Worm (Caenorhabditis elegans) whole organism, L3 larva: Measurements from ENCODE around the gene del-8.

Experiments used
- R02D3.7 ChIP-seq: fragments of 150-350 bp; optimal IDR thresholded peaks from 2 replicates; lab custom pipeline; 2014; ENCODE audit warnings: missing biosample characterization, missing genetic modification characterization
- ZK546.5 ChIP-seq: sonication (generic microtip); optimal IDR thresholded peaks from 2 replicates; lab custom pipeline; 2017; ENCODE audit warnings: missing biosample characterization, missing genetic modification characterization
- aly-2 ChIP-seq: fragments of 150-350 bp; optimal IDR thresholded peaks from 2 replicates; lab custom pipeline; 2014; ENCODE audit warnings: missing biosample characterization, missing genetic modification characterization
- ama-1 ChIP-seq: fragments of 150-350 bp; optimal IDR thresholded peaks from 2 replicates; lab custom pipeline; 2018
- ceh-16 ChIP-seq: sonication (generic microtip); optimal IDR thresholded peaks from 2 replicates; lab custom pipeline; 2017; ENCODE audit warnings: missing biosample characterization, missing genetic modification characterization
- ceh-28 ChIP-seq: fragments of 150-350 bp; optimal IDR thresholded peaks from 2 replicates; lab custom pipeline; 2014; ENCODE audit warnings: missing biosample characterization, missing genetic modification reagents, missing genetic modification characterization
- ceh-82 ChIP-seq: fragments of 150-350 bp; optimal IDR thresholded peaks from 2 replicates; lab custom pipeline; 2014; ENCODE audit warnings: missing biosample characterization, missing genetic modification characterization
- ceh-9 ChIP-seq: sonication (generic microtip); optimal IDR thresholded peaks from 2 replicates; lab custom pipeline; 2018; ENCODE audit warnings: missing biosample characterization, missing genetic modification characterization
- daf-12 ChIP-seq: fragments of 150-350 bp; optimal IDR thresholded peaks from 2 replicates; lab custom pipeline; 2014; ENCODE audit warnings: missing biosample characterization, missing genetic modification reagents, missing genetic modification characterization
- egl-27 ChIP-seq: sonication (generic microtip); optimal IDR thresholded peaks from 4 replicates; lab custom pipeline; 2017; ENCODE audit warnings: missing biosample characterization, missing genetic modification reagents, missing genetic modification characterization
- egl-5 ChIP-seq: fragments of 150-350 bp; optimal IDR thresholded peaks from 2 replicates; lab custom pipeline; 2017; ENCODE audit warnings: missing biosample characterization, missing genetic modification reagents, missing genetic modification characterization, inconsistent platforms
- elt-1 ChIP-seq: fragments of 150-350 bp; optimal IDR thresholded peaks from 2 replicates; lab custom pipeline; 2014; ENCODE audit warnings: missing biosample characterization, missing genetic modification characterization
- elt-2 ChIP-seq: sonication (generic microtip); optimal IDR thresholded peaks from 2 replicates; lab custom pipeline; 2016; ENCODE audit warnings: missing genetic modification reagents, mild to moderate bottlenecking, missing genetic modification characterization, missing compliant biosample characterization
- elt-3 ChIP-seq, 3 experiments: fragments of 150-350 bp in 1 of 3; sonication (generic microtip) in 2 of 3; optimal IDR thresholded peaks; 2 replicates in 2 of 3; 4 replicates in 1 of 3; lab custom pipeline; 2014 to 2017; ENCODE audit warnings: missing biosample characterization in 3 of 3, missing genetic modification characterization in 3 of 3
- eor-1 ChIP-seq, 2 experiments: fragments of 150-350 bp; optimal IDR thresholded peaks; 2 replicates each; lab custom pipeline; 2014 to 2018; ENCODE audit warnings: missing biosample characterization in 2 of 2, missing genetic modification characterization in 2 of 2
- fkh-10 ChIP-seq: sonication (generic microtip); optimal IDR thresholded peaks from 2 replicates; lab custom pipeline; 2017; ENCODE audit warnings: missing biosample characterization, missing genetic modification reagents, missing genetic modification characterization
- fkh-2 ChIP-seq: fragments of 150-350 bp; optimal IDR thresholded peaks from 2 replicates; lab custom pipeline; 2014; ENCODE audit warnings: missing biosample characterization, missing genetic modification reagents, missing genetic modification characterization
- fos-1 ChIP-seq: fragments of 150-350 bp; optimal IDR thresholded peaks from 2 replicates; lab custom pipeline; 2014; ENCODE audit warnings: missing biosample characterization, missing genetic modification characterization
- hmg-11 ChIP-seq: sonication (generic microtip); optimal IDR thresholded peaks from 2 replicates; lab custom pipeline; 2016; ENCODE audit warnings: missing genetic modification characterization, missing compliant biosample characterization
- jun-1 ChIP-seq: fragments of 150-350 bp; optimal IDR thresholded peaks from 2 replicates; lab custom pipeline; 2014; ENCODE audit warnings: missing biosample characterization, missing genetic modification reagents, missing genetic modification characterization
- lin-15B ChIP-seq: fragments of 150-350 bp; optimal IDR thresholded peaks from 2 replicates; lab custom pipeline; 2014; ENCODE audit warnings: missing biosample characterization, missing genetic modification characterization
- lin-39 ChIP-seq: fragments of 150-350 bp; optimal IDR thresholded peaks from 2 replicates; lab custom pipeline; 2018; ENCODE audit warnings: missing biosample characterization, missing genetic modification reagents, missing genetic modification characterization
- lsy-12 ChIP-seq: sonication (generic microtip); optimal IDR thresholded peaks from 2 replicates; lab custom pipeline; 2016; ENCODE audit warnings: mild to moderate bottlenecking, missing genetic modification characterization, missing compliant biosample characterization
- mdl-1 ChIP-seq: fragments of 150-350 bp; optimal IDR thresholded peaks from 2 replicates; lab custom pipeline; 2014; ENCODE audit warnings: missing biosample characterization, missing genetic modification characterization
- mml-1 ChIP-seq: fragments of 150-350 bp; sonication (generic microtip); optimal IDR thresholded peaks from 3 replicates; lab custom pipeline; 2014; ENCODE audit warnings: missing biosample characterization, missing genetic modification characterization
- nfya-1 ChIP-seq: sonication (generic microtip); optimal IDR thresholded peaks from 2 replicates; lab custom pipeline; 2017; ENCODE audit warnings: missing genetic modification characterization, mild to moderate bottlenecking, missing compliant biosample characterization, antibody characterized with exemption, moderate library complexity; ENCODE audit not compliant: insufficient read depth
- nhr-11 ChIP-seq: fragments of 150-350 bp; optimal IDR thresholded peaks from 2 replicates; lab custom pipeline; 2014; ENCODE audit warnings: missing biosample characterization, missing genetic modification characterization
- nhr-12 ChIP-seq: fragments of 150-350 bp; optimal IDR thresholded peaks from 2 replicates; lab custom pipeline; 2014; ENCODE audit warnings: missing biosample characterization, missing genetic modification characterization
- nhr-23 ChIP-seq: fragments of 150-350 bp; optimal IDR thresholded peaks from 2 replicates; lab custom pipeline; 2014; ENCODE audit warnings: missing biosample characterization, missing genetic modification reagents, missing genetic modification characterization
- nhr-237 ChIP-seq: fragments of 150-350 bp; optimal IDR thresholded peaks from 2 replicates; lab custom pipeline; 2014; ENCODE audit warnings: missing biosample characterization, missing genetic modification characterization
- nhr-25 ChIP-seq: sonication (generic microtip); optimal IDR thresholded peaks from 2 replicates; lab custom pipeline; 2017; ENCODE audit warnings: missing biosample characterization, missing genetic modification characterization
- nhr-28 ChIP-seq: fragments of 150-350 bp; optimal IDR thresholded peaks from 2 replicates; lab custom pipeline; 2014; ENCODE audit warnings: missing biosample characterization, missing genetic modification characterization
- nhr-43 ChIP-seq: sonication (generic microtip); optimal IDR thresholded peaks from 2 replicates; lab custom pipeline; 2016; ENCODE audit warnings: mild to moderate bottlenecking, missing genetic modification characterization, missing compliant biosample characterization; ENCODE audit not compliant: poor library complexity, severe bottlenecking
- nhr-67 ChIP-seq: fragments of 150-350 bp; optimal IDR thresholded peaks from 2 replicates; lab custom pipeline; 2014; ENCODE audit warnings: missing biosample characterization, missing genetic modification characterization
- nhr-76 ChIP-seq: fragments of 150-350 bp; sonication (generic microtip); optimal IDR thresholded peaks from 5 replicates; lab custom pipeline; 2014; ENCODE audit warnings: missing biosample characterization, missing genetic modification characterization
- nhr-77 ChIP-seq: fragments of 150-350 bp; optimal IDR thresholded peaks from 2 replicates; lab custom pipeline; 2014; ENCODE audit warnings: missing biosample characterization, missing genetic modification characterization
- pha-4 ChIP-seq: fragments of 150-350 bp; optimal IDR thresholded peaks from 2 replicates; lab custom pipeline; 2014; ENCODE audit warnings: missing biosample characterization, missing genetic modification reagents, missing genetic modification characterization
- pqm-1 ChIP-seq: fragments of 150-350 bp; optimal IDR thresholded peaks from 2 replicates; lab custom pipeline; 2017; ENCODE audit warnings: missing biosample characterization, missing genetic modification characterization, inconsistent platforms
- sea-2 ChIP-seq: fragments of 150-350 bp; sonication (generic microtip); optimal IDR thresholded peaks from 4 replicates; lab custom pipeline; 2014; ENCODE audit warnings: missing biosample characterization, missing genetic modification reagents, missing genetic modification characterization
- skn-1 ChIP-seq: fragments of 150-350 bp; optimal IDR thresholded peaks from 2 replicates; lab custom pipeline; 2014; ENCODE audit warnings: missing biosample characterization, missing genetic modification characterization
- snpc-4 ChIP-seq: fragments of 150-350 bp; optimal IDR thresholded peaks from 2 replicates; lab custom pipeline; 2014; ENCODE audit warnings: missing biosample characterization, missing genetic modification characterization
- tbx-2 ChIP-seq: sonication (generic microtip); optimal IDR thresholded peaks from 2 replicates; lab custom pipeline; 2016; ENCODE audit warnings: mild to moderate bottlenecking, missing genetic modification characterization, missing compliant biosample characterization
- unc-39 ChIP-seq: sonication (generic microtip); optimal IDR thresholded peaks from 4 replicates; lab custom pipeline; 2017; ENCODE audit warnings: missing biosample characterization, missing genetic modification characterization
- unc-62 ChIP-seq: fragments of 150-350 bp; sonication (generic microtip); optimal IDR thresholded peaks from 4 replicates; lab custom pipeline; 2014; ENCODE audit warnings: missing biosample characterization, missing genetic modification reagents, missing genetic modification characterization
- zag-1 ChIP-seq: fragments of 150-350 bp; optimal IDR thresholded peaks from 2 replicates; lab custom pipeline; 2014; ENCODE audit warnings: missing biosample characterization, missing genetic modification characterization
- ztf-11 ChIP-seq: fragments of 150-350 bp; optimal IDR thresholded peaks from 2 replicates; lab custom pipeline; 2014; ENCODE audit warnings: missing biosample characterization, missing genetic modification characterization
- ztf-4 ChIP-seq: fragments of 150-350 bp; optimal IDR thresholded peaks from 2 replicates; lab custom pipeline; 2014; ENCODE audit warnings: missing biosample characterization, missing genetic modification characterization

The del-8 gene

ce11 chrX:9547264-9547751 is 41.9 kb upstream of the del-8 start (continued):
- peak; percentile 82 for TF ChIP-seq nhr-43 (tag; lab: Kevin White, UChicago)
- no peak for TF ChIP-seq nhr-237 (tag; lab: Kevin White, UChicago)
- no peak for TF ChIP-seq tbx-2
- no peak for TF ChIP-seq nhr-12 (tag; lab: Kevin White, UChicago)
- TF ChIP-seq unc-62 (GFP tag; lab: Kevin White, UChicago): peak; percentile 97

- TF ChIP-seq pha-4 (tag; lab: Kevin White, UChicago) (peak; percentile 71), mml-1 (no peak), skn-1 (tag; lab: Kevin White, UChicago) (no peak), nhr-23 (tag; lab: Kevin White, UChicago) (peak; percentile 24), lin-39 (tag; lab: Kevin White, UChicago) (no peak), nhr-25 (tag; lab: Kevin White, UChicago) (peak; percentile 84), jun-1 (tag; lab: Kevin White, UChicago) (no peak)
- TF ChIP-seq, all 47 proteins: peak for 3
Measured at ce11 chrX:9548011-9548795, 41.0 kb upstream of the del-8 start.

DNA sequence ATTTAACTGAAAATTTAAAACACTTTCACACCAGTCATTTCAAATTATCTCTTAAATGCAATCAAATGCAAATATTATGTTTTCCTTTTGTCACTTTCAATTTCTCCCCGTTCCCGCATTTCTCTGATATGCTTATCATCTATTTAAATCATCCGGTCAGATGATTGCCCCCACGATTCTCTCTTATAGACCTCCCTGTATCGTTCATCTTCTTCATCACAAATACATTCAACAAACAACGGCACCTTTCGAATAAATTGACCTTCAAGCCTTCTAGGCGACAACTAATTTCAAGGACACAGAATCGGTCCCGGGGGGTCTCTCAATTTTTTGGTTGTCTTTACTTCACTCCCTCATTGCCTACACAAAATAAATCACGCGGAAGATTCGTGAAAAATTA is 40.3 kb upstream of the del-8 start:
- peak; percentile 40 for TF ChIP-seq jun-1 (tag; lab: Kevin White, UChicago)
- TF ChIP-seq nhr-11 (tag; lab: Kevin White, UChicago): no peak
- no peak for TF ChIP-seq nhr-67 (tag; lab: Kevin White, UChicago)
- TF ChIP-seq nhr-28 (tag; lab: Kevin White, UChicago): no peak
- no peak for TF ChIP-seq hmg-11 (tag; lab: Kevin White, UChicago)
- no peak for TF ChIP-seq ceh-9 (tag; lab: Kevin White, UChicago)
- no peak for TF ChIP-seq ceh-82 (tag; lab: Kevin White, UChicago)
- TF ChIP-seq mdl-1: no peak
- TF ChIP-seq nfya-1 (tag; lab: Kevin White, UChicago): peak; percentile 25
- TF ChIP-seq unc-62 (GFP tag; lab: Kevin White, UChicago): no peak
- TF ChIP-seq egl-27: no peak
- peak; percentile 22 for TF ChIP-seq lin-39 (tag; lab: Kevin White, UChicago)
- TF ChIP-seq eor-1 (tag; optimal IDR thresholded peaks at IDR 0.05; lab: Kevin White, UChicago): no peak
- TF ChIP-seq nhr-12 (tag; lab: Kevin White, UChicago): no peak
- TF ChIP-seq elt-1: peak; percentile 93
- no peak for TF ChIP-seq skn-1 (tag; lab: Kevin White, UChicago)
- no peak for TF ChIP-seq pha-4 (tag; lab: Kevin White, UChicago)
- no peak for TF ChIP-seq nhr-237 (tag; lab: Kevin White, UChicago)
- TF ChIP-seq sea-2: no peak
- peak; percentile 20 for TF ChIP-seq ceh-16 (tag; lab: Kevin White, UChicago)
- no peak for TF ChIP-seq pqm-1 (tag; lab: Kevin White, UChicago)
- TF ChIP-seq elt-3 (tag; optimal IDR thresholded peaks at IDR 0.05; lab: Kevin White, UChicago): no peak
- no peak for TF ChIP-seq nhr-77 (tag; lab: Kevin White, UChicago)
- peak; percentile 95 for TF ChIP-seq nhr-25 (tag; lab: Kevin White, UChicago)
- no peak for TF ChIP-seq daf-12 (tag; lab: Kevin White, UChicago)
- no peak for TF ChIP-seq ama-1 (lab: Kevin White, UChicago)
- TF ChIP-seq lin-15B: no peak
- peak; percentile 67 for TF ChIP-seq nhr-43 (tag; lab: Kevin White, UChicago)
- no peak for TF ChIP-seq fos-1
- no peak for TF ChIP-seq zag-1 (tag; lab: Kevin White, UChicago)
- no peak for TF ChIP-seq lsy-12 (tag; lab: Kevin White, UChicago)
- TF ChIP-seq ZK546.5 (tag; lab: Kevin White, UChicago): no peak
- TF ChIP-seq aly-2: no peak
- no peak for TF ChIP-seq fkh-2 (tag; lab: Kevin White, UChicago)
- no peak for TF ChIP-seq ztf-4 (tag; lab: Kevin White, UChicago)
- peak; percentile 68 for TF ChIP-seq nhr-23 (tag; lab: Kevin White, UChicago)
- TF ChIP-seq fkh-10 (GFP tag; lab: Kevin White, UChicago): no peak
- TF ChIP-seq elt-2 (tag; lab: Kevin White, UChicago): peak; percentile 40
- TF ChIP-seq mml-1: no peak
- no peak for TF ChIP-seq nhr-76 (tag; lab: Kevin White, UChicago)
- no peak for TF ChIP-seq unc-39 (tag; lab: Kevin White, UChicago)
- TF ChIP-seq R02D3.7 (tag; lab: Kevin White, UChicago): no peak
- no peak for TF ChIP-seq ceh-28 (tag; lab: Kevin White, UChicago)
- TF ChIP-seq snpc-4: no peak
- no peak for TF ChIP-seq tbx-2
- TF ChIP-seq ztf-11 (tag; lab: Kevin White, UChicago): no peak
- no peak for TF ChIP-seq egl-5
